Worm (Caenorhabditis elegans) whole organism, L3 larva: ENCODE data around the gene ZC404.15.

Experiments
- aly-2 ChIP-seq: fragments of 150-350 bp; optimal IDR thresholded peaks from 2 replicates; lab custom pipeline; 2014; ENCODE audit warnings: missing biosample characterization, missing genetic modification characterization
- ama-1 ChIP-seq: fragments of 150-350 bp; optimal IDR thresholded peaks from 2 replicates; lab custom pipeline; 2018
- ceh-16 ChIP-seq: sonication (generic microtip); optimal IDR thresholded peaks from 2 replicates; lab custom pipeline; 2017; ENCODE audit warnings: missing biosample characterization, missing genetic modification characterization
- ceh-28 ChIP-seq: fragments of 150-350 bp; optimal IDR thresholded peaks from 2 replicates; lab custom pipeline; 2014; ENCODE audit warnings: missing biosample characterization, missing genetic modification reagents, missing genetic modification characterization
- ceh-82 ChIP-seq: fragments of 150-350 bp; optimal IDR thresholded peaks from 2 replicates; lab custom pipeline; 2014; ENCODE audit warnings: missing biosample characterization, missing genetic modification characterization
- ceh-9 ChIP-seq: sonication (generic microtip); optimal IDR thresholded peaks from 2 replicates; lab custom pipeline; 2018; ENCODE audit warnings: missing biosample characterization, missing genetic modification characterization
- daf-12 ChIP-seq: fragments of 150-350 bp; optimal IDR thresholded peaks from 2 replicates; lab custom pipeline; 2014; ENCODE audit warnings: missing biosample characterization, missing genetic modification reagents, missing genetic modification characterization
- egl-27 ChIP-seq: sonication (generic microtip); optimal IDR thresholded peaks from 4 replicates; lab custom pipeline; 2017; ENCODE audit warnings: missing biosample characterization, missing genetic modification reagents, missing genetic modification characterization
- egl-5 ChIP-seq: fragments of 150-350 bp; optimal IDR thresholded peaks from 2 replicates; lab custom pipeline; 2017; ENCODE audit warnings: missing biosample characterization, missing genetic modification reagents, missing genetic modification characterization, inconsistent platforms
- elt-3 ChIP-seq, 3 experiments: fragments of 150-350 bp in 1 of 3; sonication (generic microtip) in 2 of 3; optimal IDR thresholded peaks; 2 replicates in 2 of 3; 4 replicates in 1 of 3; lab custom pipeline; 2014 to 2017; ENCODE audit warnings: missing biosample characterization in 3 of 3, missing genetic modification characterization in 3 of 3
- eor-1 ChIP-seq, 2 experiments: fragments of 150-350 bp; optimal IDR thresholded peaks; 2 replicates each; lab custom pipeline; 2014 to 2018; ENCODE audit warnings: missing biosample characterization in 2 of 2, missing genetic modification characterization in 2 of 2
- fkh-2 ChIP-seq: fragments of 150-350 bp; optimal IDR thresholded peaks from 2 replicates; lab custom pipeline; 2014; ENCODE audit warnings: missing biosample characterization, missing genetic modification reagents, missing genetic modification characterization
- jun-1 ChIP-seq: fragments of 150-350 bp; optimal IDR thresholded peaks from 2 replicates; lab custom pipeline; 2014; ENCODE audit warnings: missing biosample characterization, missing genetic modification reagents, missing genetic modification characterization
- lin-15B ChIP-seq: fragments of 150-350 bp; optimal IDR thresholded peaks from 2 replicates; lab custom pipeline; 2014; ENCODE audit warnings: missing biosample characterization, missing genetic modification characterization
- lin-39 ChIP-seq: fragments of 150-350 bp; optimal IDR thresholded peaks from 2 replicates; lab custom pipeline; 2018; ENCODE audit warnings: missing biosample characterization, missing genetic modification reagents, missing genetic modification characterization
- mdl-1 ChIP-seq: fragments of 150-350 bp; optimal IDR thresholded peaks from 2 replicates; lab custom pipeline; 2014; ENCODE audit warnings: missing biosample characterization, missing genetic modification characterization
- mml-1 ChIP-seq: fragments of 150-350 bp; sonication (generic microtip); optimal IDR thresholded peaks from 3 replicates; lab custom pipeline; 2014; ENCODE audit warnings: missing biosample characterization, missing genetic modification characterization
- nfya-1 ChIP-seq: sonication (generic microtip); optimal IDR thresholded peaks from 2 replicates; lab custom pipeline; 2017; ENCODE audit warnings: missing genetic modification characterization, mild to moderate bottlenecking, missing compliant biosample characterization, antibody characterized with exemption, moderate library complexity; ENCODE audit not compliant: insufficient read depth
- nhr-11 ChIP-seq: fragments of 150-350 bp; optimal IDR thresholded peaks from 2 replicates; lab custom pipeline; 2014; ENCODE audit warnings: missing biosample characterization, missing genetic modification characterization
- nhr-12 ChIP-seq: fragments of 150-350 bp; optimal IDR thresholded peaks from 2 replicates; lab custom pipeline; 2014; ENCODE audit warnings: missing biosample characterization, missing genetic modification characterization
- nhr-23 ChIP-seq: fragments of 150-350 bp; optimal IDR thresholded peaks from 2 replicates; lab custom pipeline; 2014; ENCODE audit warnings: missing biosample characterization, missing genetic modification reagents, missing genetic modification characterization
- nhr-237 ChIP-seq: fragments of 150-350 bp; optimal IDR thresholded peaks from 2 replicates; lab custom pipeline; 2014; ENCODE audit warnings: missing biosample characterization, missing genetic modification characterization
- nhr-25 ChIP-seq: sonication (generic microtip); optimal IDR thresholded peaks from 2 replicates; lab custom pipeline; 2017; ENCODE audit warnings: missing biosample characterization, missing genetic modification characterization
- nhr-28 ChIP-seq: fragments of 150-350 bp; optimal IDR thresholded peaks from 2 replicates; lab custom pipeline; 2014; ENCODE audit warnings: missing biosample characterization, missing genetic modification characterization
- nhr-67 ChIP-seq: fragments of 150-350 bp; optimal IDR thresholded peaks from 2 replicates; lab custom pipeline; 2014; ENCODE audit warnings: missing biosample characterization, missing genetic modification characterization
- nhr-76 ChIP-seq: fragments of 150-350 bp; sonication (generic microtip); optimal IDR thresholded peaks from 5 replicates; lab custom pipeline; 2014; ENCODE audit warnings: missing biosample characterization, missing genetic modification characterization
- pha-4 ChIP-seq: fragments of 150-350 bp; optimal IDR thresholded peaks from 2 replicates; lab custom pipeline; 2014; ENCODE audit warnings: missing biosample characterization, missing genetic modification reagents, missing genetic modification characterization
- pqm-1 ChIP-seq: fragments of 150-350 bp; optimal IDR thresholded peaks from 2 replicates; lab custom pipeline; 2017; ENCODE audit warnings: missing biosample characterization, missing genetic modification characterization, inconsistent platforms
- sea-2 ChIP-seq: fragments of 150-350 bp; sonication (generic microtip); optimal IDR thresholded peaks from 4 replicates; lab custom pipeline; 2014; ENCODE audit warnings: missing biosample characterization, missing genetic modification reagents, missing genetic modification characterization
- snpc-4 ChIP-seq: fragments of 150-350 bp; optimal IDR thresholded peaks from 2 replicates; lab custom pipeline; 2014; ENCODE audit warnings: missing biosample characterization, missing genetic modification characterization
- tbx-2 ChIP-seq: sonication (generic microtip); optimal IDR thresholded peaks from 2 replicates; lab custom pipeline; 2016; ENCODE audit warnings: mild to moderate bottlenecking, missing genetic modification characterization, missing compliant biosample characterization
- unc-39 ChIP-seq: sonication (generic microtip); optimal IDR thresholded peaks from 4 replicates; lab custom pipeline; 2017; ENCODE audit warnings: missing biosample characterization, missing genetic modification characterization
- unc-62 ChIP-seq: fragments of 150-350 bp; sonication (generic microtip); optimal IDR thresholded peaks from 4 replicates; lab custom pipeline; 2014; ENCODE audit warnings: missing biosample characterization, missing genetic modification reagents, missing genetic modification characterization
- ztf-11 ChIP-seq: fragments of 150-350 bp; optimal IDR thresholded peaks from 2 replicates; lab custom pipeline; 2014; ENCODE audit warnings: missing biosample characterization, missing genetic modification characterization
- ztf-4 ChIP-seq: fragments of 150-350 bp; optimal IDR thresholded peaks from 2 replicates; lab custom pipeline; 2014; ENCODE audit warnings: missing biosample characterization, missing genetic modification characterization

The ZC404.15 gene

ce11 chrV:6767576-6767975 is 12.7 kb upstream of the ZC404.15 start:
- TF ChIP-seq nhr-28 (tag; lab: Kevin White, UChicago) (no peak), nhr-67 (no peak), egl-5 (tag; lab: Kevin White, UChicago) (no peak), unc-62 (GFP tag; lab: Kevin White, UChicago) (no peak)

ce11 chrV:6768452-6768929 is 11.8 kb upstream of the ZC404.15 start, which contains the start of the genes T25F10.1 and clik-1:
T25F10.1 (plus strand) TSS chrV:6768502.
clik-1 (minus strand) TSS chrV:6768732.
- TF ChIP-seq nfya-1 (tag; lab: Kevin White, UChicago) (peak; percentile 17), unc-62 (GFP tag; lab: Kevin White, UChicago) (no peak)

ce11 chrV:6769440-6769839 is 10.8 kb upstream of the ZC404.15 start:
- TF ChIP-seq sea-2 (GFP tag; lab: Kevin White, UChicago) (no peak), snpc-4 (tag; lab: Kevin White, UChicago) (no peak), nhr-28 (tag; lab: Kevin White, UChicago) (no peak), nhr-12 (no peak), ceh-16 (tag; lab: Kevin White, UChicago) (no peak), nhr-76 (no peak), pqm-1 (tag; lab: Kevin White, UChicago) (no peak), nhr-23 (tag; lab: Kevin White, UChicago) (no peak), pha-4 (tag; lab: Kevin White, UChicago) (no peak), unc-39 (tag; lab: Kevin White, UChicago) (no peak), nhr-25 (tag; lab: Kevin White, UChicago) (no peak), daf-12 (tag; lab: Kevin White, UChicago) (no peak), nhr-237 (tag; lab: Kevin White, UChicago) (no peak), nhr-11 (tag; lab: Kevin White, UChicago) (no peak)

DNA sequence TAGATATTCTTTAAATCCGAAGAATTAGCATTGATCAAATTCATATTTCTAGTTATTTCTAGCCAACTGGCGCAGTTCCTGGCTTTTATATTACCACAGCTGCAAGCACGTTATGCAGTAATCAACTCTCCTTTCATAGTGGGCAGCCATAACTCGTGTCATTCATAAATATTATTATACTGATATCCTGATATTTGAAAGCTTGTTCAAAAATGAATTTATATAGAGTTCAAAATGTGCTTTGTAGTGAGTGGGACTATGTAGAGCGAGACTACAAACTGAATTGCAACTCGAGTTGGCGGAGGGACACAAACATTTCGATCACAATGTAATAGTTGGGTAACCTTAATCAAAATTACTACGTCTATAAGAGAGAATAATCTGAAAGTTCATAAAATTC is 8.6 kb upstream of the ZC404.15 start, which contains the start of gene srh-30:
srh-30 (minus strand) TSS at position 101 of the 400 bp plus-strand sequence.
- TF ChIP-seq unc-39 (tag; lab: Kevin White, UChicago) (no peak), tbx-2 (no peak)

ce11 chrV:6773735-6774134 is 6.5 kb upstream of the ZC404.15 start, which contains the start of gene ZC404.16:
ZC404.16 (minus strand) TSS chrV:6773835.
- no peak for TF ChIP-seq mdl-1 (tag; lab: Kevin White, UChicago)
- TF ChIP-seq nfya-1 (tag; lab: Kevin White, UChicago), result no peak
- no peak for TF ChIP-seq nhr-25 (tag; lab: Kevin White, UChicago)
- TF ChIP-seq egl-27 (tag; lab: Kevin White, UChicago), result no peak
- no peak for TF ChIP-seq unc-62 (GFP tag; lab: Kevin White, UChicago)
- no peak for TF ChIP-seq ama-1 (lab: Kevin White, UChicago)
- no peak for TF ChIP-seq ceh-82 (tag; lab: Kevin White, UChicago)
- TF ChIP-seq elt-3 (tag; optimal IDR thresholded peaks at IDR 0.05; lab: Kevin White, UChicago), result no peak
- TF ChIP-seq tbx-2, result no peak
- no peak for TF ChIP-seq daf-12 (tag; lab: Kevin White, UChicago)
- no peak for TF ChIP-seq ceh-16 (tag; lab: Kevin White, UChicago)
- no peak for TF ChIP-seq ceh-9 (tag; lab: Kevin White, UChicago)
- no peak for TF ChIP-seq nhr-76
- no peak for TF ChIP-seq nhr-23 (tag; lab: Kevin White, UChicago)
- no peak for TF ChIP-seq lin-15B
- no peak for TF ChIP-seq mml-1 (tag; lab: Kevin White, UChicago)
- TF ChIP-seq eor-1 (tag; optimal IDR thresholded peaks at IDR 0.05; lab: Kevin White, UChicago), result no peak

DNA sequence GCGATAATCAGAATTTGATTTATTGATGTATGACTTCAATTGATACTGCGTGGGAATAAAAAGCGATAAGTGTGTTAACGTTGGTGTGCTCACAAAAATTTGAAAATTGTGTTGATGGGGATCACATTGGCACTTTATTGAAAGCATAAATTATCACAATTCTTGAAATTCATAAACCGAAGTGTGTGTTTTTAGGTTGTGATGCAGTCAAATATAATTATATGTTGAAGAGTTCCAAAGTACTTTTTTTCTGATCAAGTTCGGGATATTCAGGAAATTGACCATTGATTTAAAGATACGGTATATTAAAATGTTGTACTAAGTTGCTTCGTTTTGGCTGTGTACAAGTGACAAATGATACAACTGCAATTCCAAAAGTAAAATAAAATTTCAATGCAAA is 4.6 kb upstream of the ZC404.15 start, which contains the start of gene srh-28:
srh-28 (minus strand) TSS at position 101 of the 400 bp plus-strand sequence.
- TF ChIP-seq pha-4 (tag; lab: Kevin White, UChicago), result no peak
- no peak for TF ChIP-seq nhr-25 (tag; lab: Kevin White, UChicago)
- no peak for TF ChIP-seq fkh-2 (tag; lab: Kevin White, UChicago)
- TF ChIP-seq ceh-9 (tag; lab: Kevin White, UChicago), result no peak
- no peak for TF ChIP-seq ztf-4 (tag; lab: Kevin White, UChicago)
- TF ChIP-seq ztf-11 (tag; lab: Kevin White, UChicago), result no peak
- no peak for TF ChIP-seq sea-2 (GFP tag; lab: Kevin White, UChicago)
- TF ChIP-seq aly-2 (tag; lab: Kevin White, UChicago), result no peak
- no peak for TF ChIP-seq elt-3 (tag; optimal IDR thresholded peaks at IDR 0.05; lab: Kevin White, UChicago)
- TF ChIP-seq ceh-28, result no peak
- TF ChIP-seq egl-5 (tag; lab: Kevin White, UChicago), result no peak
- no peak for TF ChIP-seq lin-39 (tag; lab: Kevin White, UChicago)
- TF ChIP-seq mdl-1 (tag; lab: Kevin White, UChicago), result no peak
- TF ChIP-seq lin-15B, result no peak
- no peak for TF ChIP-seq jun-1 (tag; lab: Kevin White, UChicago)
- TF ChIP-seq egl-27 (tag; lab: Kevin White, UChicago), result no peak
- TF ChIP-seq ceh-82 (tag; lab: Kevin White, UChicago), result no peak
